Worm (Caenorhabditis elegans) whole organism, early embryonic: ENCODE data around the gene Y55F3BR.11.

ENCODE experiments used
- aly-1 ChIP-seq: sonication (generic microtip); optimal IDR thresholded peaks from 2 replicates; lab custom pipeline; 2016; ENCODE audit warnings: missing genetic modification characterization, missing compliant biosample characterization
- ceh-13 ChIP-seq: fragments of 200-800 bp; sonication (Bioruptor generic); optimal IDR thresholded peaks from 2 replicates; lab custom pipeline; 2018; ENCODE audit warnings: mild to moderate bottlenecking, missing genetic modification characterization, missing compliant biosample characterization
- tbx-11 ChIP-seq: fragments of 200-800 bp; sonication (Bioruptor generic); IDR thresholded peaks from 2 replicates; pipeline ENCODE4 v1.3.6; 2022; ENCODE audit warnings: missing genetic modification characterization, missing compliant biosample characterization
- tra-4 ChIP-seq: sonication (generic microtip); optimal IDR thresholded peaks from 2 replicates; lab custom pipeline; 2017; ENCODE audit warnings: missing genetic modification characterization, missing compliant biosample characterization

- TF ChIP-seq ceh-13 (GFP tag; lab: Kevin White, UChicago) (no peak), tra-4 (tag; lab: Kevin White, UChicago) (no peak), tbx-11 (0 out of 2 replicates have a peak, but pooled peaks have one; percentile 30), aly-1 (no peak)
Measured at ce11 chrIV:866828-867270, 11.8 kb downstream of the Y55F3BR.11 start.
